Worm (Caenorhabditis elegans) whole organism, L2 larva: ENCODE results near the gene F33A8.4.

ENCODE experiments used
- C34F6.9 ChIP-seq: fragments of 150-350 bp; optimal IDR thresholded peaks from 2 replicates; lab custom pipeline; 2014; ENCODE audit warnings: missing biosample characterization, missing genetic modification characterization
- F13H6.1 ChIP-seq: sonication (generic microtip); optimal IDR thresholded peaks from 2 replicates; lab custom pipeline; 2016; ENCODE audit warnings: missing genetic modification characterization, missing compliant biosample characterization
- R02D3.7 ChIP-seq: fragments of 150-350 bp; optimal IDR thresholded peaks from 2 replicates; lab custom pipeline; 2014; ENCODE audit warnings: missing biosample characterization, missing genetic modification characterization
- Y55F3AM.14 ChIP-seq: fragments of 200-800 bp; sonication (Bioruptor generic); optimal IDR thresholded peaks from 2 replicates; lab custom pipeline; 2018; ENCODE audit warnings: mild to moderate bottlenecking, missing genetic modification characterization, missing compliant biosample characterization
- ZK546.5 ChIP-seq: sonication (generic microtip); optimal IDR thresholded peaks from 2 replicates; lab custom pipeline; 2017; ENCODE audit warnings: missing biosample characterization, missing genetic modification characterization
- alr-1 ChIP-seq: fragments of 150-350 bp; optimal IDR thresholded peaks from 2 replicates; lab custom pipeline; 2014; ENCODE audit warnings: missing biosample characterization, missing genetic modification characterization
- aly-2 ChIP-seq: fragments of 150-350 bp; optimal IDR thresholded peaks from 2 replicates; lab custom pipeline; 2014; ENCODE audit warnings: missing biosample characterization, missing genetic modification characterization
- ama-1 ChIP-seq: fragments of 150-350 bp; optimal IDR thresholded peaks from 2 replicates; lab custom pipeline; 2018; ENCODE audit warnings: inconsistent platforms
- blmp-1 ChIP-seq: sonication (generic microtip); optimal IDR thresholded peaks from 2 replicates; lab custom pipeline; 2017; ENCODE audit warnings: missing genetic modification characterization, mild to moderate bottlenecking, missing compliant biosample characterization, antibody characterized with exemption, moderate library complexity; ENCODE audit not compliant: insufficient read depth
- ceh-16 ChIP-seq: fragments of 150-350 bp; optimal IDR thresholded peaks from 2 replicates; lab custom pipeline; 2014; ENCODE audit warnings: missing biosample characterization, missing genetic modification characterization
- ceh-82 ChIP-seq: fragments of 150-350 bp; optimal IDR thresholded peaks from 2 replicates; lab custom pipeline; 2014; ENCODE audit warnings: missing biosample characterization, missing genetic modification characterization
- crh-2 ChIP-seq: sonication (generic microtip); optimal IDR thresholded peaks from 2 replicates; lab custom pipeline; 2017; ENCODE audit warnings: missing biosample characterization, missing genetic modification characterization
- dmd-4 ChIP-seq: sonication (generic microtip); optimal IDR thresholded peaks from 2 replicates; lab custom pipeline; 2017; ENCODE audit warnings: missing biosample characterization, missing genetic modification characterization
- elt-3 ChIP-seq: sonication (generic microtip); optimal IDR thresholded peaks from 2 replicates; lab custom pipeline; 2017; ENCODE audit warnings: missing biosample characterization, missing genetic modification characterization
- fos-1 ChIP-seq: fragments of 150-350 bp; optimal IDR thresholded peaks from 2 replicates; lab custom pipeline; 2014; ENCODE audit warnings: missing biosample characterization, missing genetic modification characterization
- gmeb-1 ChIP-seq: fragments of 150-350 bp; optimal IDR thresholded peaks from 2 replicates; lab custom pipeline; 2014; ENCODE audit warnings: missing biosample characterization, missing genetic modification characterization
- lin-11 ChIP-seq: fragments of 150-350 bp; sonication (generic microtip); optimal IDR thresholded peaks from 2 replicates; lab custom pipeline; 2014; ENCODE audit warnings: missing biosample characterization, missing genetic modification characterization, inconsistent platforms, mixed read lengths
- lin-39 ChIP-seq: fragments of 150-350 bp; optimal IDR thresholded peaks from 2 replicates; lab custom pipeline; 2014; ENCODE audit warnings: missing biosample characterization, missing genetic modification reagents, missing genetic modification characterization
- lsy-2 ChIP-seq, 2 experiments: fragments of 150-350 bp in 1 of 2; sonication (generic microtip) in 1 of 2; optimal IDR thresholded peaks; 2 replicates each; lab custom pipeline; 2014 to 2017; ENCODE audit warnings: missing biosample characterization in 2 of 2, missing genetic modification characterization in 2 of 2
- mab-5 ChIP-seq: fragments of 150-350 bp; optimal IDR thresholded peaks from 2 replicates; lab custom pipeline; 2014; ENCODE audit warnings: missing biosample characterization, missing genetic modification characterization
- mbf-1 ChIP-seq: sonication (generic microtip); optimal IDR thresholded peaks from 2 replicates; lab custom pipeline; 2017; ENCODE audit warnings: missing biosample characterization, missing genetic modification characterization
- mdl-1 ChIP-seq, 2 experiments: fragments of 150-350 bp in 1 of 2; sonication (generic microtip) in 1 of 2; optimal IDR thresholded peaks; 2 replicates each; lab custom pipeline; 2017; ENCODE audit warnings: missing biosample characterization in 2 of 2, missing genetic modification characterization in 2 of 2
- nhr-10 ChIP-seq: sonication (generic microtip); optimal IDR thresholded peaks from 2 replicates; lab custom pipeline; 2017; ENCODE audit warnings: missing biosample characterization, missing genetic modification characterization
- nhr-11 ChIP-seq: fragments of 150-350 bp; optimal IDR thresholded peaks from 2 replicates; lab custom pipeline; 2014; ENCODE audit warnings: missing biosample characterization, missing genetic modification characterization
- nhr-12 ChIP-seq: fragments of 150-350 bp; optimal IDR thresholded peaks from 2 replicates; lab custom pipeline; 2014; ENCODE audit warnings: missing biosample characterization, missing genetic modification characterization
- nhr-21 ChIP-seq: fragments of 150-350 bp; optimal IDR thresholded peaks from 2 replicates; lab custom pipeline; 2014; ENCODE audit warnings: missing biosample characterization, missing genetic modification characterization
- nhr-23 ChIP-seq: fragments of 150-350 bp; optimal IDR thresholded peaks from 2 replicates; lab custom pipeline; 2014; ENCODE audit warnings: missing biosample characterization, missing genetic modification reagents, missing genetic modification characterization
- nhr-237 ChIP-seq: fragments of 150-350 bp; optimal IDR thresholded peaks from 2 replicates; lab custom pipeline; 2014; ENCODE audit warnings: missing biosample characterization, missing genetic modification characterization
- nhr-25 ChIP-seq: fragments of 150-350 bp; sonication (generic microtip); optimal IDR thresholded peaks from 3 replicates; lab custom pipeline; 2014; ENCODE audit warnings: missing biosample characterization, missing genetic modification characterization
- nhr-6 ChIP-seq: fragments of 150-350 bp; optimal IDR thresholded peaks from 2 replicates; lab custom pipeline; 2014; ENCODE audit warnings: missing biosample characterization, missing genetic modification characterization
- nhr-77 ChIP-seq: fragments of 150-350 bp; optimal IDR thresholded peaks from 2 replicates; lab custom pipeline; 2014; ENCODE audit warnings: missing biosample characterization, missing genetic modification characterization
- peb-1 ChIP-seq: fragments of 150-350 bp; optimal IDR thresholded peaks from 2 replicates; lab custom pipeline; 2014; ENCODE audit warnings: missing biosample characterization, missing genetic modification characterization
- sem-4 ChIP-seq: fragments of 150-350 bp; optimal IDR thresholded peaks from 2 replicates; lab custom pipeline; 2014; ENCODE audit warnings: missing biosample characterization, missing genetic modification reagents, missing genetic modification characterization
- sma-3 ChIP-seq: sonication (generic microtip); optimal IDR thresholded peaks from 2 replicates; lab custom pipeline; 2016; ENCODE audit warnings: missing genetic modification reagents, missing genetic modification characterization, missing compliant biosample characterization
- unc-39 ChIP-seq: fragments of 150-350 bp; optimal IDR thresholded peaks from 2 replicates; lab custom pipeline; 2014; ENCODE audit warnings: missing biosample characterization, missing genetic modification characterization
- unc-55 ChIP-seq: fragments of 150-350 bp; sonication (generic microtip); optimal IDR thresholded peaks from 3 replicates; lab custom pipeline; 2014; ENCODE audit warnings: missing biosample characterization, missing genetic modification reagents, missing genetic modification characterization
- unc-62 ChIP-seq: fragments of 150-350 bp; optimal IDR thresholded peaks from 2 replicates; lab custom pipeline; 2014; ENCODE audit warnings: missing biosample characterization, missing genetic modification reagents, missing genetic modification characterization
- zag-1 ChIP-seq: fragments of 150-350 bp; optimal IDR thresholded peaks from 2 replicates; lab custom pipeline; 2014; ENCODE audit warnings: missing biosample characterization, missing genetic modification characterization
- ztf-1 ChIP-seq: fragments of 200-800 bp; sonication (Bioruptor generic); conservative IDR thresholded peaks from 2 replicates; pipeline ENCODE4 v1.3.6; 2022; ENCODE audit warnings: missing genetic modification characterization, missing compliant biosample characterization
- ztf-11 ChIP-seq: sonication (generic microtip); optimal IDR thresholded peaks from 2 replicates; lab custom pipeline; 2017; ENCODE audit warnings: missing biosample characterization, missing genetic modification characterization
- ztf-4 ChIP-seq: fragments of 150-350 bp; optimal IDR thresholded peaks from 2 replicates; lab custom pipeline; 2014; ENCODE audit warnings: missing biosample characterization, missing genetic modification characterization

Gene F33A8.4

ce11 chrII:11015734-11016133 is 33.1 kb downstream of the F33A8.4 start:
- TF ChIP-seq ztf-11 (tag; lab: Kevin White, UChicago) (no peak), sma-3 (GFP tag; lab: Kevin White, UChicago) (no peak), nhr-23 (no peak), ztf-1 (no peak), lin-11 (tag; lab: Kevin White, UChicago) (no peak), mbf-1 (tag; lab: Kevin White, UChicago) (no peak), nhr-11 (tag; lab: Kevin White, UChicago) (no peak)

ce11 chrII:11015210-11015609 is 33.6 kb downstream of the F33A8.4 start:
- TF ChIP-seq ama-1 (lab: Kevin White, UChicago) (peak; percentile 51), nhr-23 (no peak), mdl-1 (tag; optimal IDR thresholded peaks at IDR 0.05; lab: Kevin White, UChicago) (no peak), sem-4 (tag; lab: Kevin White, UChicago) (no peak), ceh-82 (tag; lab: Kevin White, UChicago) (no peak), mbf-1 (tag; lab: Kevin White, UChicago) (no peak), nhr-237 (tag; lab: Kevin White, UChicago) (no peak), nhr-25 (tag; lab: Kevin White, UChicago) (peak; percentile 73), ztf-1 (no peak), mab-5 (no peak), sma-3 (GFP tag; lab: Kevin White, UChicago) (no peak), aly-2 (tag; lab: Kevin White, UChicago) (no peak), ceh-16 (tag; lab: Kevin White, UChicago) (no peak), blmp-1 (no peak), crh-2 (tag; lab: Kevin White, UChicago) (no peak), gmeb-1 (tag; lab: Kevin White, UChicago) (no peak), lin-39 (tag; lab: Kevin White, UChicago) (no peak)

ce11 chrII:11013667-11014066 is 35.2 kb downstream of the F33A8.4 start, which contains the start of gene col-81:
Gene col-81 (minus strand): TSS chrII:11013767.
- TF ChIP-seq F13H6.1 (tag; lab: Kevin White, UChicago) (no peak), ZK546.5 (tag; lab: Kevin White, UChicago) (no peak), lin-39 (tag; lab: Kevin White, UChicago) (no peak), sem-4 (tag; lab: Kevin White, UChicago) (no peak), nhr-10 (tag; lab: Kevin White, UChicago) (no peak), dmd-4 (no peak), unc-39 (tag; lab: Kevin White, UChicago) (no peak), mbf-1 (tag; lab: Kevin White, UChicago) (no peak), nhr-6 (tag; lab: Kevin White, UChicago) (no peak), ceh-82 (tag; lab: Kevin White, UChicago) (no peak), fos-1 (tag; lab: Kevin White, UChicago) (no peak), ama-1 (lab: Kevin White, UChicago) (no peak), nhr-21 (tag; lab: Kevin White, UChicago) (no peak), ztf-4 (tag; lab: Kevin White, UChicago) (no peak), zag-1 (tag; lab: Kevin White, UChicago) (no peak), lsy-2 (tag; optimal IDR thresholded peaks at IDR 0.05; lab: Kevin White, UChicago) (no peak)

- no peak for TF ChIP-seq alr-1 (tag; lab: Kevin White, UChicago)
- TF ChIP-seq nhr-12 (tag; lab: Kevin White, UChicago) = no peak
- TF ChIP-seq unc-62 (GFP tag; lab: Kevin White, UChicago) = no peak
- no peak for TF ChIP-seq ztf-4 (tag; lab: Kevin White, UChicago)
- TF ChIP-seq, all 48 proteins: peak for 0
Measured at ce11 chrII:11012532-11013179, 36.2 kb downstream of the F33A8.4 start.

DNA sequence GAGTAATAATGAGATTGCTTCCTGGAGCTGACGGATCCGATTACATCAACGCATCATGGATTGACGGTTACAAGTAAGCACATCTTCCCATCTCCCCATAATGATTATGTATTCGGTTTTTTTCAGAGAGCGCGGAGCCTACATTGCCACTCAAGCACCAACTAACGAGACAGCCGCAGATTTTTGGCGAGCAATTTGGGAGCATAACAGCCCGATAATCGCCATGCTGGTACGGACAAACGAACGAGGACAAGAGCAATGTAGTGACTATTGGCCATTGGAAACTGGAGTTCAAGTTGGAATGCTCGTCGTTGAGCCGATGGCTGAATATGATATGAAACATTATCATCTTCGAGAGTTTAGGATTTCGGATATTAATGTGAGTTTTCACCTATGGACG is 37.9 kb downstream of the F33A8.4 start:
- TF ChIP-seq ztf-1 = no peak
- TF ChIP-seq R02D3.7 = no peak
- no peak for TF ChIP-seq unc-55 (GFP tag; lab: Kevin White, UChicago)
- no peak for TF ChIP-seq gmeb-1 (tag; lab: Kevin White, UChicago)
- no peak for TF ChIP-seq C34F6.9 (tag; lab: Kevin White, UChicago)
- no peak for TF ChIP-seq nhr-77
- no peak for TF ChIP-seq F13H6.1 (tag; lab: Kevin White, UChicago)
- TF ChIP-seq blmp-1 = no peak
- no peak for TF ChIP-seq elt-3 (tag; lab: Kevin White, UChicago)
- no peak for TF ChIP-seq ama-1 (lab: Kevin White, UChicago)
- TF ChIP-seq ztf-11 (tag; lab: Kevin White, UChicago) = no peak
- no peak for TF ChIP-seq nhr-11 (tag; lab: Kevin White, UChicago)
- TF ChIP-seq peb-1 (tag; lab: Kevin White, UChicago) = no peak
- TF ChIP-seq Y55F3AM.14 (GFP tag; lab: Kevin White, UChicago) = no peak
- no peak for TF ChIP-seq unc-62 (GFP tag; lab: Kevin White, UChicago)
- no peak for TF ChIP-seq sma-3 (GFP tag; lab: Kevin White, UChicago)
- TF ChIP-seq ceh-82 (tag; lab: Kevin White, UChicago) = no peak
